Fruit fly (Drosophila melanogaster): ENCODE measurements around the gene Clic.

The Clic gene

dm6 chrX:13821775-13822493 is at the start of gene Clic:
Gene Clic (minus strand): TSS chrX:13822307.
- TF ChIP-seq CTCF (optimal IDR thresholded peaks at IDR 0.05) (no peak), CG8478 (optimal IDR thresholded peaks at IDR 0.05) (no peak)

DNA sequence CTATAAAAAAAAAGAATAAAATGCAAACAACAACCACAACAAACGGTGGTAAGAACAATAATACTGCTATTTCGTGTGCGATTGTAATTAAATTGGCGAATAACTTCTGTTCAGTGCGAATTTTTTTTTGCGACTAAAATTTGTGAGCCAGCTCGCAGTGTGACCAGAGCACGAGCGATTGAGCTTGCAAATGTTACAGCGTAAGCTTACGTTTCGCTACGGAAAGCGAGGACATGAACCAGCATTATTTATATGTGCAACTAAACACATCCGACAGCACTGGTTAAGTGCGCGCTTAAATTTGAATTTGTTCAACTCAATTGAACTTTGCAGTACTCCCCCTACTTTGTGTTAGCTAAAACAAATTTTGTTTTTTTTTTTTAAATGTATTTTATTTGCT is 23.6 kb upstream of the Clic start, which contains the start of gene AMPdeam:
Gene AMPdeam, minus strand, starts transcription at position 139 of the 400 bp plus-strand sequence.
- TF ChIP-seq CTCF (optimal IDR thresholded peaks at IDR 0.05) (peak in 1 of 2 experiments; percentile 25), CG8478 (optimal IDR thresholded peaks at IDR 0.05) (no peak)

- TF ChIP-seq CG8478 (optimal IDR thresholded peaks at IDR 0.05) (no peak), CTCF (optimal IDR thresholded peaks at IDR 0.05) (no peak)
Observed at dm6 chrX:13844317-13844886, 22.3 kb upstream of the Clic start.

DNA sequence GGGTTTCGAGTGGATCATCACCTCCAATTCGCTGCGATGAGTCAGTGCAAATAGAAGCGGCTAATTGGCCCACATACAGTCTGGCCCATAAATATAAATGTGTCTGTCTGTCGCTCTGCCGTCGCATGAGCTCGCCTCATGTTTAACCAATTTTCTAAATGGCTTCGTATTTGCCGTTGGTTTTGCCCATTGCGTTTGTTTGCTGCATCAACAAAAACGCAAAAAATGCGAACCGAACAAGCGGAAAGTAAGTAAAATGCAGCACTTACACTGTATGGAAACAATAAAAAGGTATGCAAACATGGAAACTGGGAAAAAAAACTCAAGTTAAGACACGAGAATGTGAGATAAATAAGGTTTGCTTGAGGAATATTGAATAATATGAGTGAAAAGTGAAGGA is 21.4 kb upstream of the Clic start:
- TF ChIP-seq CTCF (optimal IDR thresholded peaks at IDR 0.05) = no peak
- TF ChIP-seq CG8478 (optimal IDR thresholded peaks at IDR 0.05) = no peak

- TF ChIP-seq CTCF (optimal IDR thresholded peaks at IDR 0.05) = no peak
- no peak for TF ChIP-seq CG8478 (optimal IDR thresholded peaks at IDR 0.05)
Observed at dm6 chrX:13840075-13840474, 18.0 kb upstream of the Clic start.

- TF ChIP-seq CTCF (optimal IDR thresholded peaks at IDR 0.05) (no peak), CG8478 (optimal IDR thresholded peaks at IDR 0.05) (no peak)
Observed at dm6 chrX:13838892-13839291, 16.8 kb upstream of the Clic start.

- no peak for TF ChIP-seq CG8478 (optimal IDR thresholded peaks at IDR 0.05)
- no peak for TF ChIP-seq CTCF (optimal IDR thresholded peaks at IDR 0.05)
Observed at dm6 chrX:13838255-13838654, 16.1 kb upstream of the Clic start.

DNA sequence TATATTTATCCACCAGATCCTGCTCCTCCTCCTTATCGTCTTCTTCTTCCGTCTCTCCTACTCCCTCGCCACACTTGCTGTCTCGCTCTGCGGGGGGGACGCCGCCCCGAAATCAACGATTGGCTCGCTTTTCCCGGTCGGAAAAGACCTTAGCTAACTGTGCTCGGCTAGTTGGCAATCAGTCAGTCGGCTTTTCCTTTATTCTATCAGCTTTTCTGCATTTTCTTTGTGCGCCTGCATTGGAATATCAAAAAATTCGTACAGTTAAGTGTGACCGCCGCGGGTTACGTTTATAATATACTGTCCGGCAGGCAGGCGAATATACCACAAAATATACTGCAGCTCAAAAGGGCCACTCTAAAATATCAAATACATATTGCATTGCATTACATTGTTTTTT is 7.9 kb upstream of the Clic start, which contains the start of gene jub:
Gene jub, minus strand, starts transcription at position 289 of the 400 bp plus-strand sequence.
- TF ChIP-seq CG8478 (optimal IDR thresholded peaks at IDR 0.05) = no peak
- TF ChIP-seq CTCF (optimal IDR thresholded peaks at IDR 0.05) = no peak

- TF ChIP-seq CTCF (optimal IDR thresholded peaks at IDR 0.05) = no peak
- no peak for TF ChIP-seq CG8478 (optimal IDR thresholded peaks at IDR 0.05)
Observed at dm6 chrX:13828870-13829269, 6.8 kb upstream of the Clic start.

dm6 chrX:13822753-13823152 is 646 bp upstream of the Clic start, which contains the start of gene Nup93-1:
Gene Nup93-1 (plus strand): TSS chrX:13822826.
- TF ChIP-seq CTCF (optimal IDR thresholded peaks at IDR 0.05) (no peak), CG8478 (optimal IDR thresholded peaks at IDR 0.05) (no peak)

DNA sequence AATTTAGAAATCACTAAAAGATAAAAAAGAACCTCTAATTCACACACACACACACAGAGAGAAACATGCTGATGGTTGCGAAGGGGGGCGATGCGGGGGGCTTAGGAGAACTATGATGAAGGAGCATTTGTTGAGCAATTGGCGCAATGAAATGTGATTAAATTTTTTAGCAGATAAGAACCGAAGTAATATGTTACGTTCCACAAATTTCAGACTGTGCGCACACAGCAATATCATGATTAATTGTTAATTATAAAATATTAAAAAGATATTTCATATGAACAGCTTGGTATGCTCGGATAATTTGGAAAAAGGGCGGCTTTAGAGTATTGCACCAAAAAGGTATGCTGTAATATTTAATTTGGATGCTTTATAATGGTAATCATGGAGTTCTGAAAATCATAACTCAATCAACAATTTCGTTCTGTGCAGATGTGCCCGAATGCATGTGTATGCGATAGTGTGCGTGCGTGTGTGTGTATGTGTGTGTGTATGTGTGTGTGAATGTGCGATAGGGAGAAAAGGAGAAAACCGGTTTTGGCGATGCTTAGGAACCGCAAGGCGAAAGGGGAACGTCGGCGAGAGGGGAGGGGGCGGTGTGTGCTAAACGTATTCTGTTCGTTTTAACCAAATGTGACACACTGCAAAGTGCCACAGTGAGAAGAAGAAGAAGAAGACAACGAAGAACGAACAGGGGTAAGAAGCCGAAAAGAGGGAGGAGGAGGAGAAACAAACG is 900 bp downstream of the Clic start:
- TF ChIP-seq CG8478 (optimal IDR thresholded peaks at IDR 0.05) = no peak
- TF ChIP-seq CTCF (optimal IDR thresholded peaks at IDR 0.05) = no peak

- TF ChIP-seq CG8478 (optimal IDR thresholded peaks at IDR 0.05) = no peak
- no peak for TF ChIP-seq CTCF (optimal IDR thresholded peaks at IDR 0.05)
Observed at dm6 chrX:13820310-13821038, 1.6 kb downstream of the Clic start.

DNA sequence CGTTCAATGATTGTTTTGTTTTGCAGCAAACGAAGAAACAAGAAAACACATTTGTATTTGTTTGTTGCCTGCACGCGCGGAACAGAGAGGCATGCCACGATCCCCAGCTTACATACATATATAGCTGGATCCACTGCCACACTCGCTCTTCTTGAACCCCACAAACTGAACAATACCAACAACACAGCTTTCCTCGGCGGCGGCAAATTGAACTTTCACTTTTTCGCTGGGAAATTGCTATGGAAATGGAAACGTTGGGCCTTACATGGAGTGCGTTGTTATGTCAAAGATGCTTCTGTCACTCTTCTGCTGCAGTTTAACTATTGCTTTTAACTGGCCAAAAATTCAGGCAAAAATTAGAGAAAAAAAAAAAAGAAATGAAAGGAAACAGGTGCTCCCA is 2.4 kb downstream of the Clic start:
- TF ChIP-seq CG8478 (optimal IDR thresholded peaks at IDR 0.05) = no peak
- no peak for TF ChIP-seq CTCF (optimal IDR thresholded peaks at IDR 0.05)

dm6 chrX:13818841-13819240 is 3.3 kb downstream of the Clic start:
- no peak for TF ChIP-seq CTCF (optimal IDR thresholded peaks at IDR 0.05)
- no peak for TF ChIP-seq CG8478 (optimal IDR thresholded peaks at IDR 0.05)

DNA sequence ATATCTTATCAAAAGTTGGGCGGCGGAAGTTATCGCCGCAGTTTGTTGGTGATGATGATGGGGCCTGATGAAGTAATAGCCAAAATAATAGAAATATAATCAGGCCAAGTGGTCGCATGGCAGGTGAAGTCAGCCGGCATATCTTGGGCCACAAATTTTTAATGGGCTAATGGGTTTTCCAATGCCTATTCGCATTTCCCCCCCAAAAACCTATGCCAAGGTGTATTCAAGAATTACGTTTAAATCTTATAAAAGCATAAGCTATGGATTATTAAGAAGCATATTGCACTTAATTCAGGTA is 4.0 kb downstream of the Clic start:
- TF ChIP-seq CTCF (optimal IDR thresholded peaks at IDR 0.05) (no peak), CG8478 (optimal IDR thresholded peaks at IDR 0.05) (no peak)
